Worm (Caenorhabditis elegans): Measurements from ENCODE around the gene lgc-42.
A peak's percentile ranks its signal among the peaks of the same experiment; 100 is the strongest.

lgc-42 gene

DNA sequence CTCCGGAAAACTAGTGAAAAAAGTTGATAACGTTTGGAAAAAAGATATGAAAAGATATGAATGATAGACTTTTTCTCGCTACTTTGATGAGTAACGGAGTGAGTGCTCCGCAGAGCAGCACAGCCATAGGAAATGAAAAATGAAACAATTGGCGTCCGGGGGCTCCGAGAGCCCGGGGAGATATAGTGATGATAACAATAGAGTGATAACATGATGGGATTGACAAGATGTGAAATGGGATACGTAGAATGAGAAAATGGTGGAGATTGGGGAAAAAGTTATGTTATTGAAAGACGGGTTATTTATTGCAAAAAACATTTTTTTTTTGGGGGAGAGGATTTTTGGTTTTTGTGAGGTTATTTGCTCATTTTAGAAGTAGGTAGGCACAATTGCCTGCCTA is 29.8 kb downstream of the lgc-42 start:
- no peak for TF ChIP-seq dpl-1 (GFP tag; optimal IDR thresholded peaks at IDR 0.05)
- no peak for TF ChIP-seq fkh-10 (GFP tag; optimal IDR thresholded peaks at IDR 0.05)
- no peak for TF ChIP-seq lsy-2 (tag; optimal IDR thresholded peaks at IDR 0.05)
- no peak for TF ChIP-seq ztf-11 (tag; optimal IDR thresholded peaks at IDR 0.05)
- no peak for TF ChIP-seq nhr-237 (tag; optimal IDR thresholded peaks at IDR 0.05)
- TF ChIP-seq ceh-28 (tag; optimal IDR thresholded peaks at IDR 0.05) = no peak
- TF ChIP-seq unc-62 (GFP tag; optimal IDR thresholded peaks at IDR 0.05 in 1 of 2) = peak in 1 of 2 experiments; percentile 63
- no peak for TF ChIP-seq unc-62 (tag; optimal IDR thresholded peaks at IDR 0.05)
- TF ChIP-seq duxl-1 (tag; optimal IDR thresholded peaks at IDR 0.05; ENCODE audit: poor library complexity) = no peak
- TF ChIP-seq ZK546.5 (tag; optimal IDR thresholded peaks at IDR 0.05) = no peak

DNA sequence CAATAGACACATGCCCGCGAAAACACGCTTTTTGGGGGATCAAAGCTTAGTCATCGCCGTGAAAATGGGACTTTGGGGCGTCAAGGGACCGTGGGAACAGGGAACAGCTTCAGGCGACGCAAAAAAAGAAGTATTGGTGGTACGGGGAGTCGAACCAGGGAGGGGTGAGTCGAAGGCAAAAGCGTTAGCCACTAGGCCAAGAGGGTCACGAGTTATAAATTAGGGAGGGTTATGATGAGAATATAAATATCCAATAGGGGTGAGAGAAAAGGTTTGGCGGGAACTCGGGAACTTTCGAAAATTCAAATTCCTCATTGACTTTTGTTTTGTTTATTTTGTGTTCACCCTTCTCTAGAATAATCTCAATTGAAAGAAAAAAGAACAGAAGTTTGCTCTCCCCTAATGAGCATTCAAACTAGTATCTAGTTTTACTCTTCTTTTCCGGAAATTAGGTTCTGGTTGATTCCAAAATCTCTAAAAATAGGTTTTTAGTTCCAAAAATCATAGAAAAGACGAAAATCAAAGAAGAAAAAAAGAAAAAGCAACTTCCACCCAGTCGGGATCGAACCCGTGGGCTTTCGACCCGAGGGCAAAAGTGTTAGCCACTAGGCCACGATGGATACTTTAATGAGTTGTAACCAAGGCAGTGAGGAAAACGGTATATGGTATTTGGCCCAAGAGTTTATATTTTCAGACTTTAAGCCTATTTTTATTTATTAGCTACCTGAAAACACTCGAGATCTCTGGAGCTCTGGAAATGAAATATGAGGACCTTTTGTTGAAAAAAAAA is 33.3 kb downstream of the lgc-42 start:
- TF ChIP-seq unc-62 (GFP tag; optimal IDR thresholded peaks at IDR 0.05 in 1 of 2) (no peak), unc-62 (tag; optimal IDR thresholded peaks at IDR 0.05) (no peak), mep-1 (tag; optimal IDR thresholded peaks at IDR 0.05) (no peak), duxl-1 (tag; optimal IDR thresholded peaks at IDR 0.05; ENCODE audit: poor library complexity) (peak; percentile 62), set-16 (GFP tag; IDR thresholded peaks at IDR 0.05) (0 out of 2 replicates have a peak, but pooled peaks have one; percentile 13), nhr-237 (tag; optimal IDR thresholded peaks at IDR 0.05) (no peak), hif-1 (tag; optimal IDR thresholded peaks at IDR 0.05) (no peak), ceh-62 (tag; optimal IDR thresholded peaks at IDR 0.05) (no peak), zip-2 (tag; optimal IDR thresholded peaks at IDR 0.05) (no peak), attf-4 (tag; optimal IDR thresholded peaks at IDR 0.05) (no peak), mdl-1 (tag; optimal IDR thresholded peaks at IDR 0.05) (no peak), saeg-2 (GFP tag; IDR thresholded peaks at IDR 0.05) (no peak), egl-43 (GFP tag; IDR thresholded peaks at IDR 0.05) (peak; percentile 76; the same call in 1 of the 2 replicates), lsy-2 (tag; optimal IDR thresholded peaks at IDR 0.05) (no peak), lin-38 (GFP tag; IDR thresholded peaks at IDR 0.05) (peak; percentile 78), R02D3.7 (tag; optimal IDR thresholded peaks at IDR 0.05) (no peak), fos-1 (tag; optimal IDR thresholded peaks at IDR 0.05) (no peak), unc-130 (GFP tag; optimal IDR thresholded peaks at IDR 0.05) (peak; percentile 1), ceh-28 (tag; optimal IDR thresholded peaks at IDR 0.05) (no peak), snpc-4 (tag; optimal IDR thresholded peaks at IDR 0.05) (no peak), ceh-44 (GFP tag; IDR thresholded peaks at IDR 0.05) (peak; percentile 56; the same call in 1 of the 2 replicates), aha-1 (tag) (peak; percentile 88), F37D6.2 (tag; optimal IDR thresholded peaks at IDR 0.05) (no peak), vab-7 (GFP tag; IDR thresholded peaks at IDR 0.05) (peak; percentile 80), nhr-48 (tag; optimal IDR thresholded peaks at IDR 0.05) (no peak), rbr-2 (tag; optimal IDR thresholded peaks at IDR 0.05) (peak; percentile 3), lim-7 (GFP tag; IDR thresholded peaks at IDR 0.05) (peak; percentile 88), Y105C5A.15 (GFP tag; IDR thresholded peaks at IDR 0.05) (peak; percentile 80), arid-1 (GFP tag; conservative IDR thresholded peaks at IDR 0.05) (peak; percentile 46; the same call in 1 of the 2 replicates), dmd-8 (GFP tag; IDR thresholded peaks at IDR 0.05) (peak; percentile 86), hlh-30 (tag; optimal IDR thresholded peaks at IDR 0.05; ENCODE audit: insufficient read depth) (peak; percentile 1), dmd-9 (GFP tag; IDR thresholded peaks at IDR 0.05) (no peak), D1046.2 (GFP tag; IDR thresholded peaks at IDR 0.05) (peak; percentile 72; the same call in 1 of the 2 replicates), mxl-3 (GFP tag; optimal IDR thresholded peaks at IDR 0.05) (no peak), madf-9 (GFP tag; conservative IDR thresholded peaks at IDR 0.05) (peak; percentile 65), ztf-7 (tag; optimal IDR thresholded peaks at IDR 0.05) (no peak), ZK337.2 (GFP tag; IDR thresholded peaks at IDR 0.05) (0 out of 2 replicates have a peak, but pooled peaks have one; percentile 24), ces-1 (GFP tag; optimal IDR thresholded peaks at IDR 0.05) (no peak), nhr-25 (tag; optimal IDR thresholded peaks at IDR 0.05; ENCODE audit: borderline replicate concordance, insufficient read depth) (no peak), nhr-77 (tag; optimal IDR thresholded peaks at IDR 0.05) (no peak), lin-13 (GFP tag; optimal IDR thresholded peaks at IDR 0.05) (peak; percentile 68), nhr-11 (tag; optimal IDR thresholded peaks at IDR 0.05) (no peak), gei-8 (GFP tag; optimal IDR thresholded peaks at IDR 0.05) (no peak), skn-1 (tag; optimal IDR thresholded peaks at IDR 0.05) (no peak)

Measured in whole organism, L4 larva.